Fruit fly (Drosophila melanogaster) whole organism: ENCODE results near the gene gdl.

Source experiments
- CG8478 ChIP-seq: fragments of >200 bp; optimal IDR thresholded peaks from 2 replicates; lab custom pipeline; 2018; ENCODE audit warnings: inconsistent platforms
- EcR ChIP-seq, 2 experiments: fragments of >200 bp; optimal IDR thresholded peaks; 2 replicates each; lab custom pipeline; 2017; ENCODE audit warnings: missing biosample characterization in 2 of 2, missing genetic modification characterization in 2 of 2, missing genetic modification reagents in 2 of 2
- pan ChIP-seq: fragments of >200 bp; optimal IDR thresholded peaks from 2 replicates; lab custom pipeline; 2017
- psq ChIP-seq: fragments of >200 bp; optimal IDR thresholded peaks from 2 replicates; lab custom pipeline; 2017
- usp ChIP-seq: fragments of >200 bp; optimal IDR thresholded peaks from 2 replicates; lab custom pipeline; 2017; ENCODE audit warnings: missing biosample characterization, missing genetic modification characterization, mixed read lengths

DNA sequence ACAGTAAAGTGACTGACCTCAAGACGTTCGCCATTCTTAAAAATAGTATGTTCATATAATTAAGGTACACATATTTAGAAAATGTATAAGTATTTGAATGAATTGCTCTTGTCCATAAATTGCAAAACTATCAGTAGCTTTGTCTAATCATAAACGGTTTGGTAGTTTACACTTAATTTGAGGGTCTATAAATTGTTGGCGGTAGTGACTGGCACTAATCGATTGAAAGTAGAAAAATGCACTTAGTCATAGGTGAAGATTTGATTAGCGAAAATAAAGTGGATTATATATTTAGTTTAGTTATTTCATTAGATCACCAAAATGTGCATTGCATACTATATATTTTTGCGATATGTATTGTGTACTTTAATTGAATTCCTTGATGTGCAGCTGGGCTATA, 4.5 kb downstream of the gdl start:
- TF ChIP-seq EcR (GFP tag; optimal IDR thresholded peaks at IDR 0.05; lab: Kevin White, UChicago): no peak
- TF ChIP-seq pan (lab: Kevin White, UChicago): no peak
- TF ChIP-seq usp (GFP tag; lab: Kevin White, UChicago): no peak
- no peak for TF ChIP-seq psq (lab: Kevin White, UChicago)
- no peak for TF ChIP-seq CG8478 (lab: Kevin White, UChicago)
